Fruit fly (Drosophila melanogaster) whole organism, pupa: Measurements from ENCODE around the gene Lon.

ENCODE experiments used
- CG10348 ChIP-seq: fragments of 200-800 bp; sonication (Bioruptor generic); IDR thresholded peaks from 2 replicates; pipeline ENCODE4 v1.3.6; 2022; ENCODE audit warnings: missing biosample characterization, missing genetic modification characterization
- CG14655 ChIP-seq: fragments of 200-800 bp; sonication (Bioruptor generic); optimal IDR thresholded peaks from 3 replicates; lab custom pipeline; 2017; ENCODE audit warnings: mild to moderate bottlenecking, missing biosample characterization, missing genetic modification reagents, missing genetic modification characterization
- CG15710 ChIP-seq: fragments of 200-800 bp; sonication (Bioruptor generic); optimal IDR thresholded peaks from 2 replicates; lab custom pipeline; 2018; ENCODE audit warnings: missing biosample characterization, mild to moderate bottlenecking, missing genetic modification characterization, moderate library complexity
- CG17806 ChIP-seq: fragments of 200-800 bp; sonication (Bioruptor generic); optimal IDR thresholded peaks from 2 replicates; lab custom pipeline; 2018; ENCODE audit warnings: missing biosample characterization, mild to moderate bottlenecking, missing genetic modification characterization, moderate library complexity
- CG34367 ChIP-seq: fragments of 200-800 bp; sonication (Bioruptor generic); optimal IDR thresholded peaks from 2 replicates; lab custom pipeline; 2018; ENCODE audit warnings: missing biosample characterization, mild to moderate bottlenecking, missing genetic modification characterization
- CG4496 ChIP-seq: fragments of 200-800 bp; sonication (Bioruptor generic); IDR thresholded peaks from 3 replicates; pipeline ENCODE4 v1.3.6; 2022; ENCODE audit warnings: missing biosample characterization, missing genetic modification characterization
- CG8301 ChIP-seq: fragments of 200-800 bp; sonication (Bioruptor generic); optimal IDR thresholded peaks from 2 replicates; lab custom pipeline; 2018; ENCODE audit warnings: missing biosample characterization, mild to moderate bottlenecking, missing genetic modification characterization
- EcR ChIP-seq: fragments of 200-800 bp; sonication (Bioruptor generic); optimal IDR thresholded peaks from 3 replicates; lab custom pipeline; 2019; ENCODE audit warnings: missing biosample characterization, missing genetic modification characterization, mild to moderate bottlenecking, moderate library complexity, missing genetic modification reagents
- Ets98B ChIP-seq: fragments of 200-800 bp; sonication (Bioruptor generic); IDR thresholded peaks from 2 replicates; pipeline ENCODE4 v1.3.6; 2022; ENCODE audit warnings: missing biosample characterization, missing genetic modification characterization
- Pif1A ChIP-seq: fragments of 200-800 bp; sonication (Bioruptor generic); optimal IDR thresholded peaks from 3 replicates; lab custom pipeline; 2016; ENCODE audit warnings: missing biosample characterization, missing genetic modification characterization
- Snoo ChIP-seq: fragments of 200-800 bp; sonication (Bioruptor generic); optimal IDR thresholded peaks from 3 replicates; lab custom pipeline; 2017; ENCODE audit warnings: missing biosample characterization, mild to moderate bottlenecking, missing genetic modification characterization, inconsistent platforms
- gl ChIP-seq: fragments of 200-800 bp; sonication (Bioruptor generic); optimal IDR thresholded peaks from 2 replicates; lab custom pipeline; 2018; ENCODE audit warnings: missing biosample characterization, mild to moderate bottlenecking, missing genetic modification characterization
- rn ChIP-seq: fragments of 200-800 bp; sonication (Bioruptor generic); IDR thresholded peaks from 2 replicates; pipeline ENCODE4 v1.3.6; 2022; ENCODE audit warnings: missing biosample characterization, missing genetic modification characterization

- TF ChIP-seq CG14655 (GFP tag; lab: Kevin White, UChicago) (no peak), Ets98B (no peak), Snoo (tag; lab: Kevin White, UChicago) (no peak), CG8301 (tag; lab: Kevin White, UChicago) (no peak), CG34367 (tag; lab: Kevin White, UChicago) (no peak), EcR (no peak), CG4496 (no peak), gl (no peak), rn (no peak), Pif1A (no peak), CG15710 (tag; lab: Kevin White, UChicago) (no peak), CG10348 (GFP tag; lab: Robert Waterston, UW) (no peak), CG17806 (tag; lab: Kevin White, UChicago) (no peak)
These were observed 43.9 kb upstream of the Lon start for dm6 chr3L:19655923-19656322.
